Fruit fly (Drosophila melanogaster): ENCODE data around the gene t.
A peak's percentile ranks its signal among the peaks of the same experiment; 100 is the strongest.

t gene

DNA sequence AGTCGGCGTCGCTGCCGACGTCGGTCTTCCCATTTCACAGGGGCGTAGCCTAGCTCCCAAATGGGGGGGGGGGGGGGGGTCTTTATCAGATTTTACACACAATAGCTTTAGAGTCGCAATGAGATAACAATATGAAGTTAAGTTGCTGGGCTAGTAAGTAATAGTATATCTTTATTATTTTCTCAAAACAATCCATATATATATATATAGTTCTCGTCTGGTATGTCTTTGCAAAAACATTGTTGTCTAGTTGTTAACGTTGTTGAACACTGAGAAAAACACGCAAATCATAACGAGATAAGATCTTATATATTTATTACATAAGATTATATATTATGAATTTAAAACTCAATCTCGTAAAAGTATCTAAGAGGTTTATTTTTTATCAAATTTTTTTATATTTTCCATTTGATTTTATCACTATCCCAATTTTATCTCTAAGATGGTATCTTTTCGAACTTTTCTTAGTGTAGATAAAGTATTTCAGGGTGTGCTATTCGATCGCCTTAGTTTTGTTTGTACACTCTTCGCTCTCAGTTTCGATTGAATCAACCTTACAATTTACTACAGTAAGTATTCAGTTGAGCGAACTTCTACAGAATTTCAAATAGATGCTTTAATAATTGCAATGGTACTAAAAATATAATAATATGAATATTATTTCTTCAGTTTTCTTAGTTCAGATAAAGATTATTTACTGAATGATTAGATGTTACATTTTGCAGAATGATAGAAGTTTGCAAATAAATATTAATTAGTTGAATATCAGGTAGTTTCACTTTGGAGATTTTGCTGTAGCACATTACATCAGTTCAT lies 21.0 kb downstream of the t start (continued):
- no peak for TF ChIP-seq dm (GFP tag; optimal IDR thresholded peaks at IDR 0.05)
- no peak for TF ChIP-seq CG4282 (GFP tag; optimal IDR thresholded peaks at IDR 0.05)
- no peak for TF ChIP-seq MESR4 (GFP tag; optimal IDR thresholded peaks at IDR 0.05)
- peak; percentile 18 for TF ChIP-seq CG13624 (GFP tag; optimal IDR thresholded peaks at IDR 0.05)
- TF ChIP-seq ara (GFP tag; IDR thresholded peaks at IDR 0.05), result no peak
- peak; percentile 73 for TF ChIP-seq sens (GFP tag)
- no peak for TF ChIP-seq knrl (GFP tag; IDR thresholded peaks at IDR 0.05; ENCODE audit: partially characterized antibody)
- TF ChIP-seq caup (GFP tag; optimal IDR thresholded peaks at IDR 0.05; ENCODE audit: severe bottlenecking), result peak; percentile 87
- peak; percentile 58 for TF ChIP-seq odd (GFP tag; optimal IDR thresholded peaks at IDR 0.05)
- TF ChIP-seq p53 (GFP tag; optimal IDR thresholded peaks at IDR 0.05), result no peak
- TF ChIP-seq CG10543 (GFP tag; optimal IDR thresholded peaks at IDR 0.05), result peak; percentile 76
- no peak for TF ChIP-seq chinmo (GFP tag; IDR thresholded peaks at IDR 0.05; ENCODE audit: partially characterized antibody)
- TF ChIP-seq CG2875 (GFP tag; optimal IDR thresholded peaks at IDR 0.05), result no peak
- peak; percentile 40 for TF ChIP-seq Chrac-16 (GFP tag; optimal IDR thresholded peaks at IDR 0.05)
- no peak for TF ChIP-seq inv (GFP tag; IDR thresholded peaks at IDR 0.05; ENCODE audit: partially characterized antibody)
- peak; percentile 66; the same call in 2 of the 3 replicates for TF ChIP-seq zfh1 (GFP tag; IDR thresholded peaks at IDR 0.05)
- no peak for TF ChIP-seq CG15073 (GFP tag; optimal IDR thresholded peaks at IDR 0.05)
- TF ChIP-seq NFAT (GFP tag; IDR thresholded peaks at IDR 0.05), result peak; percentile 96
- no peak for TF ChIP-seq HmgD (GFP tag; optimal IDR thresholded peaks at IDR 0.05)
- peak; percentile 2 to 76 for TF ChIP-seq Hr51 (GFP tag; optimal IDR thresholded peaks at IDR 0.05)
- no peak for TF ChIP-seq CG3407 (GFP tag; optimal IDR thresholded peaks at IDR 0.05)
- peak; percentile 59; the same call in 1 of the 3 replicates for TF ChIP-seq ase (GFP tag; IDR thresholded peaks at IDR 0.05)
- TF ChIP-seq CG31441 (GFP tag; IDR thresholded peaks at IDR 0.05), result peak; percentile 67
- no peak for TF ChIP-seq CG13123 (GFP tag; optimal IDR thresholded peaks at IDR 0.05)
- peak; percentile 45; the same call in 1 of the 3 replicates for TF ChIP-seq Optix (GFP tag; IDR thresholded peaks at IDR 0.05)
- peak; percentile 81 for TF ChIP-seq ash1 (GFP tag; optimal IDR thresholded peaks at IDR 0.05)
- no peak for TF ChIP-seq CG6254 (GFP tag; optimal IDR thresholded peaks at IDR 0.05)
- TF ChIP-seq H2.0 (GFP tag; IDR thresholded peaks at IDR 0.05), result peak; percentile 75; the same call in 1 of the 2 replicates
- TF ChIP-seq peb (GFP tag; IDR thresholded peaks at IDR 0.05), result no peak
- TF ChIP-seq Trl (optimal IDR thresholded peaks at IDR 0.05), result peak in 1 of 2 experiments; percentile 9
- TF ChIP-seq Trl (GFP tag; optimal IDR thresholded peaks at IDR 0.05), result no peak
- TF ChIP-seq CG4617 (GFP tag; optimal IDR thresholded peaks at IDR 0.05; ENCODE audit: borderline replicate concordance), result no peak
- no peak for TF ChIP-seq kay (GFP tag; optimal IDR thresholded peaks at IDR 0.05)
- no peak for TF ChIP-seq CG7963 (GFP tag; IDR thresholded peaks at IDR 0.05; ENCODE audit: partially characterized antibody)
- peak; percentile 79; the same call in 2 of the 3 replicates for TF ChIP-seq CG17361 (GFP tag; IDR thresholded peaks at IDR 0.05)
- TF ChIP-seq CG7556 (GFP tag; optimal IDR thresholded peaks at IDR 0.05), result peak; percentile 83
- peak; percentile 96 for TF ChIP-seq slbo (GFP tag; IDR thresholded peaks at IDR 0.05)
- no peak for TF ChIP-seq CG13287 (GFP tag; IDR thresholded peaks at IDR 0.05; ENCODE audit: partially characterized antibody)
- TF ChIP-seq vnd (GFP tag; IDR thresholded peaks at IDR 0.05; ENCODE audit: partially characterized antibody), result no peak
- peak; percentile 2 for TF ChIP-seq jing (GFP tag; optimal IDR thresholded peaks at IDR 0.05)
- TF ChIP-seq CG32532 (GFP tag; IDR thresholded peaks at IDR 0.05), result peak; percentile 94
- TF ChIP-seq Ravus (GFP tag; IDR thresholded peaks at IDR 0.05), result peak; percentile 67
- TF ChIP-seq CG3281 (GFP tag; optimal IDR thresholded peaks at IDR 0.05), result peak; percentile 88
- TF ChIP-seq CG1603 (tag; optimal IDR thresholded peaks at IDR 0.05), result peak; percentile 17
- TF ChIP-seq hth (optimal IDR thresholded peaks at IDR 0.05), result no peak
- peak; percentile 55 for TF ChIP-seq ssp (GFP tag; IDR thresholded peaks at IDR 0.05)
- TF ChIP-seq HHEX (GFP tag; optimal IDR thresholded peaks at IDR 0.05), result peak; percentile 86
- TF ChIP-seq dmrt11E (tag; optimal IDR thresholded peaks at IDR 0.05), result peak; percentile 24
- peak; percentile 94 for TF ChIP-seq Dbx (GFP tag; IDR thresholded peaks at IDR 0.05)

All from whole organism, embryonic.